Fruit fly (Drosophila melanogaster): ENCODE measurements around the gene Mettl14.

Mettl14 gene

dm6 chr2L:8350560-8351171 is 42.4 kb downstream of the Mettl14 start:
- TF ChIP-seq fkh (GFP tag; optimal IDR thresholded peaks at IDR 0.05) = peak; percentile 74
- TF ChIP-seq acj6 (GFP tag; optimal IDR thresholded peaks at IDR 0.05) = no peak
- TF ChIP-seq Blimp-1 (GFP tag; optimal IDR thresholded peaks at IDR 0.05) = no peak
- TF ChIP-seq fd85E (GFP tag; optimal IDR thresholded peaks at IDR 0.05) = no peak
- TF ChIP-seq vri (GFP tag; optimal IDR thresholded peaks at IDR 0.05) = peak; percentile 28
- TF ChIP-seq spab (GFP tag; optimal IDR thresholded peaks at IDR 0.05) = no peak
- TF ChIP-seq Ets21C (GFP tag; optimal IDR thresholded peaks at IDR 0.05) = no peak
- no peak for TF ChIP-seq OdsH (GFP tag; optimal IDR thresholded peaks at IDR 0.05)
- TF ChIP-seq CG11762 (GFP tag; optimal IDR thresholded peaks at IDR 0.05; ENCODE audit: insufficient read depth) = no peak
- no peak for TF ChIP-seq CG8319 (GFP tag; optimal IDR thresholded peaks at IDR 0.05)
- no peak for TF ChIP-seq Eip93F (GFP tag; optimal IDR thresholded peaks at IDR 0.05)

- peak; percentile 21 for TF ChIP-seq cyc (GFP tag; optimal IDR thresholded peaks at IDR 0.05)
- peak; percentile 51 for TF ChIP-seq svp (GFP tag)
- peak; percentile 26 for TF ChIP-seq topi (GFP tag; optimal IDR thresholded peaks at IDR 0.05)
- TF ChIP-seq Met (GFP tag; optimal IDR thresholded peaks at IDR 0.05) = peak; percentile 31
- no peak for TF ChIP-seq ss (GFP tag; optimal IDR thresholded peaks at IDR 0.05)
Observed at dm6 chr2L:8351333-8351732, 43.1 kb downstream of the Mettl14 start.

- TF ChIP-seq vri (GFP tag; optimal IDR thresholded peaks at IDR 0.05) (peak; percentile 50), CG10631 (GFP tag; optimal IDR thresholded peaks at IDR 0.05) (no peak), fkh (GFP tag; optimal IDR thresholded peaks at IDR 0.05) (no peak)
Observed at dm6 chr2L:8351864-8352263, 43.6 kb downstream of the Mettl14 start, which contains the start of gene Mur29B. TSS of gene Mur29B (plus strand) at chr2L:8352187.

dm6 chr2L:8355419-8355818 is 47.2 kb downstream of the Mettl14 start:
- no peak for TF ChIP-seq CG8119 (GFP tag; IDR thresholded peaks at IDR 0.05)
- no peak for TF ChIP-seq Sox15 (GFP tag; optimal IDR thresholded peaks at IDR 0.05)
- TF ChIP-seq ss (GFP tag; optimal IDR thresholded peaks at IDR 0.05) = no peak
- no peak for TF ChIP-seq CG8319 (GFP tag; optimal IDR thresholded peaks at IDR 0.05)
- TF ChIP-seq Blimp-1 (GFP tag; optimal IDR thresholded peaks at IDR 0.05) = no peak
- no peak for TF ChIP-seq CG31627 (GFP tag; optimal IDR thresholded peaks at IDR 0.05)
- TF ChIP-seq CG3032 (tag; optimal IDR thresholded peaks at IDR 0.05) = no peak
- no peak for TF ChIP-seq CG34406 (GFP tag; optimal IDR thresholded peaks at IDR 0.05)
- TF ChIP-seq Ets21C (GFP tag; optimal IDR thresholded peaks at IDR 0.05) = no peak
- no peak for TF ChIP-seq Sox102F (GFP tag; optimal IDR thresholded peaks at IDR 0.05)
- no peak for TF ChIP-seq acj6 (GFP tag; optimal IDR thresholded peaks at IDR 0.05)
- TF ChIP-seq CG15336 (GFP tag; IDR thresholded peaks at IDR 0.05) = no peak
- no peak for TF ChIP-seq CG4318 (GFP tag; optimal IDR thresholded peaks at IDR 0.05)
- TF ChIP-seq CG16779 (tag; optimal IDR thresholded peaks at IDR 0.05) = no peak
- TF ChIP-seq Met (GFP tag; optimal IDR thresholded peaks at IDR 0.05) = no peak

Measured in whole organism, prepupa.